Worm (Caenorhabditis elegans): ENCODE results near the gene mmad-1.

DNA sequence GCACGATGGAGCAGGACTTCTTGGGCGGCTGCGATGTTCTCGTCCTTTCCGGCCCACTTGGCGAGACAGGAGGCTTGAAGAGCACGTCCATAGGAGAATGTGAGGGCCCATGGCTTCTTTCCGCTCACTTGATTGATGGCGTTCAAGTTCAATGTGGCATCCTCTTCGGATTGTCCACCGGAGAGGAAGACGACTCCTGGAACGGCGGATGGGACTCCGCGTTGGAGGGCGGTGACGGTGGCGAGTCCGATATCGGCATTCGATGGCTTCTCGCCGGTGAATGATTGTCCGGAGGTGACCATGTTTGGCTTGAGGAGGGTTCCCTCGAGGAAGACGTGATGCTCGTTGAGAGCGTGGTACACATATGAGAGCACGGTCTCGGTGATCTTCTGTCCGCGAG is 14.8 kb upstream of the mmad-1 start:
- TF ChIP-seq him-1 (tag; optimal IDR thresholded peaks at IDR 0.05) (no peak), dao-5 (tag; optimal IDR thresholded peaks at IDR 0.05) (no peak)
